Fruit fly (Drosophila melanogaster) whole organism, embryonic: ENCODE results near the gene CG9426.

ENCODE experiments used
- BEAF-32 ChIP-seq: fragments of 200-800 bp; sonication (Bioruptor generic); optimal IDR thresholded peaks from 3 replicates; lab custom pipeline; 2017; ENCODE audit warnings: missing biosample characterization, missing genetic modification characterization, mild to moderate bottlenecking, moderate library complexity, missing genetic modification reagents
- CG10267 ChIP-seq: fragments of 200-800 bp; sonication (Bioruptor generic); optimal IDR thresholded peaks from 2 replicates; lab custom pipeline; 2018; ENCODE audit warnings: missing biosample characterization, mild to moderate bottlenecking, missing genetic modification characterization, moderate library complexity
- CG12391 ChIP-seq: fragments of 200-800 bp; sonication (Bioruptor generic); optimal IDR thresholded peaks from 3 replicates; lab custom pipeline; 2018; ENCODE audit warnings: missing biosample characterization, mild to moderate bottlenecking, missing genetic modification characterization, moderate library complexity
- CG14710 ChIP-seq: fragments of 200-800 bp; sonication (Bioruptor generic); optimal IDR thresholded peaks from 3 replicates; lab custom pipeline; 2019; ENCODE audit warnings: missing biosample characterization, mild to moderate bottlenecking, missing genetic modification characterization, moderate library complexity
- CG18764 ChIP-seq: fragments of 200-800 bp; sonication (Bioruptor generic); optimal IDR thresholded peaks from 3 replicates; lab custom pipeline; 2016; ENCODE audit warnings: missing biosample characterization, missing genetic modification characterization
- CG2116 ChIP-seq: fragments of 200-800 bp; sonication (Bioruptor generic); optimal IDR thresholded peaks from 3 replicates; lab custom pipeline; 2018; ENCODE audit warnings: missing biosample characterization, mild to moderate bottlenecking, missing genetic modification characterization
- CG30020 ChIP-seq: fragments of 200-800 bp; optimal IDR thresholded peaks from 2 replicates; lab custom pipeline; 2019; ENCODE audit warnings: missing biosample characterization, mild to moderate bottlenecking, missing genetic modification characterization, moderate library complexity
- CG33213 ChIP-seq: fragments of 200-800 bp; sonication (Bioruptor generic); optimal IDR thresholded peaks from 3 replicates; lab custom pipeline; 2016; ENCODE audit warnings: missing biosample characterization, missing genetic modification characterization
- CG34224 ChIP-seq: fragments of 200-800 bp; sonication (Bioruptor generic); IDR thresholded peaks from 3 replicates; pipeline ENCODE4 v1.3.6; 2022; ENCODE audit warnings: missing biosample characterization, missing genetic modification characterization; ENCODE audit not compliant: partially characterized antibody
- CG3995 ChIP-seq: fragments of 200-800 bp; sonication (Bioruptor generic); optimal IDR thresholded peaks from 3 replicates; lab custom pipeline; 2016; ENCODE audit warnings: missing biosample characterization, missing genetic modification characterization
- CG7987 ChIP-seq: fragments of 200-800 bp; sonication (Bioruptor generic); optimal IDR thresholded peaks from 2 replicates; lab custom pipeline; 2018; ENCODE audit warnings: missing biosample characterization, mild to moderate bottlenecking, missing genetic modification characterization, moderate library complexity
- CG9437 ChIP-seq: fragments of 200-800 bp; sonication (Bioruptor generic); optimal IDR thresholded peaks from 2 replicates; lab custom pipeline; 2018; ENCODE audit warnings: missing biosample characterization, mild to moderate bottlenecking, missing genetic modification characterization
- Dad ChIP-seq: fragments of 200-800 bp; sonication (Bioruptor generic); optimal IDR thresholded peaks from 3 replicates; lab custom pipeline; 2016; ENCODE audit warnings: missing biosample characterization, missing genetic modification characterization
- Dp ChIP-seq: fragments of 200-800 bp; sonication (Bioruptor generic); optimal IDR thresholded peaks from 2 replicates; lab custom pipeline; 2018; ENCODE audit warnings: missing biosample characterization, mild to moderate bottlenecking, missing genetic modification characterization, moderate library complexity
- Dref ChIP-seq: fragments of 200-800 bp; sonication (Bioruptor generic); IDR thresholded peaks from 2 replicates; pipeline ENCODE4 v1.3.6; 2022; ENCODE audit warnings: missing biosample characterization, missing genetic modification characterization
- Fer1 ChIP-seq: fragments of 200-800 bp; sonication (Bioruptor generic); optimal IDR thresholded peaks from 2 replicates; lab custom pipeline; 2017; ENCODE audit warnings: missing biosample characterization, mild to moderate bottlenecking, missing genetic modification characterization
- MBD-R2 ChIP-seq: fragments of 200-800 bp; sonication (Bioruptor generic); IDR thresholded peaks from 2 replicates; pipeline ENCODE4 v1.3.6; 2022; ENCODE audit warnings: missing biosample characterization, missing genetic modification characterization
- MESR4 ChIP-seq: fragments of 200-800 bp; sonication (Bioruptor generic); optimal IDR thresholded peaks from 2 replicates; lab custom pipeline; 2018; ENCODE audit warnings: missing biosample characterization, mild to moderate bottlenecking, missing genetic modification characterization, moderate library complexity
- Med ChIP-seq: fragments of 200-800 bp; sonication (Bioruptor generic); peaks from one replicate; lab custom pipeline; 2016; ENCODE audit warnings: missing biosample characterization, missing genetic modification characterization, mild to moderate bottlenecking, inconsistent platforms, moderate library complexity
- Myb ChIP-seq: fragments of 200-800 bp; sonication (Bioruptor generic); optimal IDR thresholded peaks from 2 replicates; lab custom pipeline; 2016; ENCODE audit warnings: missing biosample characterization, missing genetic modification characterization
- Optix ChIP-seq: fragments of 200-800 bp; sonication (Bioruptor generic); IDR thresholded peaks from 3 replicates; pipeline ENCODE4 v1.3.6; 2022; ENCODE audit warnings: missing biosample characterization, missing genetic modification characterization
- Six4 ChIP-seq: fragments of 200-800 bp; sonication (Bioruptor generic); optimal IDR thresholded peaks from 2 replicates; lab custom pipeline; 2016; ENCODE audit warnings: missing biosample characterization, missing genetic modification characterization
- YL-1 ChIP-seq: fragments of 200-800 bp; sonication (Bioruptor generic); optimal IDR thresholded peaks from 3 replicates; lab custom pipeline; 2017; ENCODE audit warnings: missing biosample characterization, mild to moderate bottlenecking, missing genetic modification characterization
- cad ChIP-seq: fragments of >200 bp; optimal IDR thresholded peaks from 2 replicates; lab custom pipeline; 2017; ENCODE audit warnings: missing biosample characterization, missing genetic modification characterization
- corto ChIP-seq: fragments of 200-800 bp; sonication (Bioruptor generic); optimal IDR thresholded peaks from 2 replicates; lab custom pipeline; 2016; ENCODE audit warnings: missing biosample characterization, mild to moderate bottlenecking, missing genetic modification characterization, moderate library complexity
- crol ChIP-seq: fragments of 200-800 bp; sonication (Bioruptor generic); IDR thresholded peaks from 2 replicates; pipeline ENCODE4 v1.3.6; 2022; ENCODE audit warnings: missing biosample characterization, missing genetic modification characterization
- crp ChIP-seq, 2 experiments: fragments of 200-800 bp; sonication (Bioruptor generic); optimal IDR thresholded peaks; 2 replicates in 1 of 2; 3 replicates in 1 of 2; lab custom pipeline; 2017; ENCODE audit warnings: missing biosample characterization in 2 of 2, missing genetic modification characterization in 2 of 2, mild to moderate bottlenecking in 1 of 2, moderate library complexity in 1 of 2
- dimm ChIP-seq: fragments of 200-800 bp; sonication (Bioruptor generic); IDR thresholded peaks from 2 replicates; pipeline ENCODE4 v1.3.6; 2022; ENCODE audit warnings: missing biosample characterization, missing genetic modification characterization
- dysf ChIP-seq: fragments of 200-800 bp; sonication (Bioruptor generic); IDR thresholded peaks from 3 replicates; pipeline ENCODE4 v1.3.6; 2022; ENCODE audit warnings: missing biosample characterization, missing genetic modification characterization
- gfzf ChIP-seq: fragments of 200-800 bp; sonication (Bioruptor generic); optimal IDR thresholded peaks from 2 replicates; lab custom pipeline; 2016; ENCODE audit warnings: missing biosample characterization, mild to moderate bottlenecking, missing genetic modification characterization, moderate library complexity
- pzg ChIP-seq: fragments of 200-800 bp; sonication (Bioruptor generic); optimal IDR thresholded peaks from 3 replicates; lab custom pipeline; 2018; ENCODE audit warnings: missing biosample characterization, mild to moderate bottlenecking, missing genetic modification characterization, moderate library complexity
- slbo ChIP-seq: fragments of 200-800 bp; sonication (Bioruptor generic); IDR thresholded peaks from 2 replicates; pipeline ENCODE4 v1.3.6; 2022; ENCODE audit warnings: missing biosample characterization, missing genetic modification characterization
- sqz ChIP-seq: fragments of 200-800 bp; sonication (Bioruptor generic); optimal IDR thresholded peaks from 3 replicates; lab custom pipeline; 2018; ENCODE audit warnings: missing biosample characterization, mild to moderate bottlenecking, missing genetic modification characterization
- ssp ChIP-seq: fragments of 200-800 bp; sonication (Bioruptor generic); IDR thresholded peaks from 2 replicates; pipeline ENCODE4 v1.3.6; 2022; ENCODE audit warnings: missing biosample characterization, missing genetic modification characterization
- stwl ChIP-seq: fragments of 200-800 bp; sonication (Bioruptor generic); optimal IDR thresholded peaks from 3 replicates; lab custom pipeline; 2018; ENCODE audit warnings: missing biosample characterization, mild to moderate bottlenecking, missing genetic modification characterization, moderate library complexity
- sug ChIP-seq: fragments of 200-800 bp; optimal IDR thresholded peaks from 2 replicates; lab custom pipeline; 2019; ENCODE audit warnings: missing biosample characterization, mild to moderate bottlenecking, missing genetic modification characterization, moderate library complexity
- trem ChIP-seq: fragments of 200-800 bp; optimal IDR thresholded peaks from 3 replicates; lab custom pipeline; 2019; ENCODE audit warnings: missing biosample characterization, mild to moderate bottlenecking, missing genetic modification characterization, moderate library complexity

Gene CG9426

DNA sequence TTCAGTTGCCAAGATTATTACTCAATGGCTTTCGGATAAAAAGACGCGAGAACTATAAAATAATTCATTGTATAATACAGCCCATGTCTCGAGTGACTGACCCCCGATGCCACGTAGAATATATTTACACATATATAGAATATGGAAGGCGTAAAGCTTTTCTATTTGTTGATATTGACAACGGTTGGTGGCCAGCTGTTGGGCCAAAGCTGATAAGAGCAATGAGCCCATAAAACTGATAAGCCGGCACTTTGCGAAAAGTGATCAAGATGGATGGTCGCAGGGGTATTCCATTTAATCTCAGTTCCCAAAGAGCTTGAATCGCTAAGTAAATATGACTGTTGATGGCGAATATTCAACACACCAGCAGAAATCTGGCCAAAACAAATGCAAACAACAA lies 29.2 kb downstream of the CG9426 start (continued):
- TF ChIP-seq Fer1 (peak; percentile 25), sug (tag; lab: Kevin White, UChicago) (peak; percentile 89), cad (GFP tag; lab: Kevin White, UChicago) (no peak), Dad (GFP tag; lab: Kevin White, UChicago) (no peak)

DNA sequence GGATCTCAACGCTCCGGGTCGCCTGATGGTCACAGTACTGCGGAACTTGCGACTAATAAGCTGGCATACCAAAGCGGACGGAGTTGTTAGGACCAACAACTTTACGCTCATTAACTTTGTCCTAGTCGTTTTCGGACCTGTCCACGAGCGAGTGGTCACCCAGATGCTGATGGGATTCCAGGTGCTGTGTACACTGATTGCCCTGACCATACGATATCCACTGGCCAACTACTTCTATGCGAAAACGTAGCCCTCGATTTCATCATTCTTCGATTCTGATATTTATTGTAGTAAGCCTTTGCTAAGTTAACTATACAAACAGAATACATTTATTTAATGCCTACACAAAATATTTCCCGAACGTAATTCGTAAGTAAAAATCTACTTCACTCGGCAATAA lies 36.6 kb downstream of the CG9426 start, which contains the start of gene Rsph1:
Gene Rsph1 (plus strand): TSS at position 301 of the 400 bp plus-strand sequence.
- peak; percentile 20 for TF ChIP-seq Med (GFP tag; lab: Kevin White, UChicago)
- TF ChIP-seq slbo (GFP tag; lab: Robert Waterston, UW), result no peak
- no peak for TF ChIP-seq sqz (GFP tag; lab: Kevin White, UChicago)
- no peak for TF ChIP-seq dimm (GFP tag; lab: Robert Waterston, UW)

DNA sequence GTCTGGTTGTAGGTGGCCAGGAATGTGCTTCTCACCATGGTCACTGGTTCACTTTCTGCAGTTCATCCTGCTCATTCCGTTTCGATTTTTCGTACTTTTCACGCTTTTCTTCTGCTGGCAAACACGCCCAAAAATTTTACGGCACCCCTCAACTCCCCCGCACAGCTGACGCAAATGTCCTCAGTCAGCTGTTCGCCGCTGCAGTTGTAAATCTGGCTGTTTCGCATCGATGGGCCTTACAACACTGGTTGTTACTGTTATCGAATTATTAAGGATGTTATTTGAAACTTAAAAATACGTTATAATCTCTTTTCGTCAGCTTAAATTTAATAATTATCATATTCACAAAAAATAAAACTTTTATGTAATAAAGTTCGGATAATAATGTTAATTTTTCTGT lies 37.3 kb downstream of the CG9426 start, which contains the start of gene Mgat3:
Gene Mgat3 (minus strand): TSS at position 182 of the 400 bp plus-strand sequence.
- peak; percentile 49 for TF ChIP-seq cad (GFP tag; lab: Kevin White, UChicago)
- no peak for TF ChIP-seq ssp (GFP tag; lab: Robert Waterston, UW)
- no peak for TF ChIP-seq CG12391 (tag; lab: Kevin White, UChicago)
- peak; percentile 1 for TF ChIP-seq CG3995
- TF ChIP-seq MBD-R2 (GFP tag; lab: Robert Waterston, UW), result peak; percentile 46; the same call in 1 of the 2 replicates
- TF ChIP-seq Six4 (GFP tag; lab: Kevin White, UChicago), result no peak
- TF ChIP-seq CG2116 (GFP tag; lab: Kevin White, UChicago), result peak; percentile 55
- TF ChIP-seq gfzf (GFP tag; lab: Kevin White, UChicago), result peak; percentile 28
- TF ChIP-seq Dref (GFP tag; lab: Robert Waterston, UW), result peak; percentile 44
- TF ChIP-seq Dp (GFP tag; lab: Kevin White, UChicago), result peak; percentile 1
- peak; percentile 34 for TF ChIP-seq pzg (GFP tag; lab: Kevin White, UChicago)
- TF ChIP-seq corto, result no peak
- peak; percentile 16 for TF ChIP-seq MESR4
- TF ChIP-seq CG18764, result no peak
- no peak for TF ChIP-seq CG30020 (tag; lab: Kevin White, UChicago)
- peak; percentile 41 to 88 for TF ChIP-seq crp (GFP tag; optimal IDR thresholded peaks at IDR 0.05; lab: Kevin White, UChicago)
- peak; percentile 82 for TF ChIP-seq stwl
- peak; percentile 94 for TF ChIP-seq CG10267 (tag; lab: Kevin White, UChicago)
- peak; percentile 48; the same call in 2 of the 3 replicates for TF ChIP-seq CG34224 (GFP tag; lab: Robert Waterston, UW)
- peak; percentile 35 for TF ChIP-seq YL-1 (GFP tag; lab: Kevin White, UChicago)
- TF ChIP-seq CG7987, result no peak
- peak; percentile 29 for TF ChIP-seq CG14710 (tag; lab: Kevin White, UChicago)
- no peak for TF ChIP-seq Optix
- TF ChIP-seq trem (tag; lab: Kevin White, UChicago), result peak; percentile 5
- TF ChIP-seq CG33213 (GFP tag; lab: Kevin White, UChicago), result no peak
- peak; percentile 27 for TF ChIP-seq Med (GFP tag; lab: Kevin White, UChicago)
- no peak for TF ChIP-seq CG9437 (GFP tag; lab: Kevin White, UChicago)
- TF ChIP-seq Myb, result peak; percentile 41
- peak; percentile 84 for TF ChIP-seq crol
- peak; percentile 13 for TF ChIP-seq BEAF-32 (GFP tag; lab: Kevin White, UChicago)
- no peak for TF ChIP-seq dysf (GFP tag; lab: Robert Waterston, UW)
